Fruit fly (Drosophila melanogaster) whole organism, embryonic: ENCODE measurements around the gene mbc.

ENCODE experiments used
- CG10366 ChIP-seq: fragments of 200-800 bp; sonication (Bioruptor generic); IDR thresholded peaks from 2 replicates; pipeline ENCODE4 v1.3.6; 2022; ENCODE audit warnings: missing biosample characterization, missing genetic modification characterization
- CG12071 ChIP-seq: fragments of 200-800 bp; sonication (Bioruptor generic); optimal IDR thresholded peaks from 3 replicates; lab custom pipeline; 2018; ENCODE audit warnings: missing biosample characterization, mild to moderate bottlenecking, missing genetic modification characterization
- CG14441 ChIP-seq: fragments of 200-800 bp; sonication (Bioruptor generic); IDR thresholded peaks from 2 replicates; pipeline ENCODE4 v1.3.6; 2022; ENCODE audit warnings: missing biosample characterization, missing genetic modification characterization
- CG14965 ChIP-seq: fragments of 200-800 bp; sonication (Bioruptor generic); optimal IDR thresholded peaks from 2 replicates; lab custom pipeline; 2016; ENCODE audit warnings: missing biosample characterization, missing genetic modification characterization, borderline replicate concordance
- CG15514 ChIP-seq: fragments of 200-800 bp; sonication (Bioruptor generic); optimal IDR thresholded peaks from 3 replicates; lab custom pipeline; 2017; ENCODE audit warnings: missing biosample characterization, missing genetic modification characterization, mild to moderate bottlenecking, moderate library complexity, missing genetic modification reagents
- CG16779 ChIP-seq: fragments of 200-800 bp; sonication (Bioruptor generic); IDR thresholded peaks from 2 replicates; pipeline ENCODE4 v1.3.6; 2022; ENCODE audit warnings: missing biosample characterization, missing genetic modification characterization
- CG17912 ChIP-seq: fragments of 200-800 bp; sonication (Bioruptor generic); optimal IDR thresholded peaks from 2 replicates; lab custom pipeline; 2018; ENCODE audit warnings: missing biosample characterization, mild to moderate bottlenecking, missing genetic modification characterization
- CG2678 ChIP-seq: fragments of 200-800 bp; sonication (Bioruptor generic); optimal IDR thresholded peaks from 3 replicates; lab custom pipeline; 2019; ENCODE audit warnings: missing biosample characterization, mild to moderate bottlenecking, missing genetic modification characterization, moderate library complexity
- CG2875 ChIP-seq: fragments of 200-800 bp; sonication (Bioruptor generic); optimal IDR thresholded peaks from 2 replicates; lab custom pipeline; 2017; ENCODE audit warnings: missing biosample characterization, mild to moderate bottlenecking, missing genetic modification characterization, missing genetic modification reagents
- CG31224 ChIP-seq: fragments of 200-800 bp; sonication (Bioruptor generic); IDR thresholded peaks from 2 replicates; pipeline ENCODE4 v1.3.6; 2022; ENCODE audit warnings: missing biosample characterization, missing genetic modification characterization
- CG3838 ChIP-seq: fragments of 200-800 bp; sonication (Bioruptor generic); optimal IDR thresholded peaks from 3 replicates; lab custom pipeline; 2016; ENCODE audit warnings: missing biosample characterization, missing genetic modification characterization
- CG3995 ChIP-seq: fragments of 200-800 bp; sonication (Bioruptor generic); optimal IDR thresholded peaks from 3 replicates; lab custom pipeline; 2016; ENCODE audit warnings: missing biosample characterization, missing genetic modification characterization
- CG5245 ChIP-seq: fragments of 200-800 bp; sonication (Bioruptor generic); optimal IDR thresholded peaks from 3 replicates; lab custom pipeline; 2016; ENCODE audit warnings: missing biosample characterization, missing genetic modification characterization
- CG6254 ChIP-seq: fragments of 200-800 bp; sonication (Bioruptor generic); optimal IDR thresholded peaks from 3 replicates; lab custom pipeline; 2017; ENCODE audit warnings: mild to moderate bottlenecking, missing biosample characterization, missing genetic modification reagents, missing genetic modification characterization
- CG6854 ChIP-seq: fragments of 200-800 bp; sonication (Bioruptor generic); optimal IDR thresholded peaks from 3 replicates; lab custom pipeline; 2017; ENCODE audit warnings: missing biosample characterization, mild to moderate bottlenecking, missing genetic modification characterization
- CG7786 ChIP-seq: fragments of 200-800 bp; sonication (Bioruptor generic); optimal IDR thresholded peaks from 2 replicates; lab custom pipeline; 2016; ENCODE audit warnings: missing biosample characterization, missing genetic modification characterization
- CG8359 ChIP-seq: fragments of 200-800 bp; sonication (Bioruptor generic); optimal IDR thresholded peaks from 2 replicates; lab custom pipeline; 2017; ENCODE audit warnings: missing biosample characterization, mild to moderate bottlenecking, missing genetic modification characterization, borderline replicate concordance
- CG8944 ChIP-seq: fragments of 200-800 bp; sonication (Bioruptor generic); optimal IDR thresholded peaks from 3 replicates; lab custom pipeline; 2016; ENCODE audit warnings: missing biosample characterization, missing genetic modification characterization
- CG9876 ChIP-seq: fragments of 200-800 bp; sonication (Bioruptor generic); optimal IDR thresholded peaks from 2 replicates; lab custom pipeline; 2016; ENCODE audit warnings: missing biosample characterization, missing genetic modification characterization
- CHES-1-like ChIP-seq: fragments of 200-800 bp; sonication (Bioruptor generic); optimal IDR thresholded peaks from 2 replicates; lab custom pipeline; 2016; ENCODE audit warnings: missing biosample characterization, missing genetic modification characterization
- CoRest ChIP-seq: fragments of 200-800 bp; sonication (Bioruptor generic); optimal IDR thresholded peaks from 3 replicates; lab custom pipeline; 2018; ENCODE audit warnings: missing biosample characterization, mild to moderate bottlenecking, missing genetic modification characterization, moderate library complexity
- Dek ChIP-seq: fragments of 200-800 bp; sonication (Bioruptor generic); optimal IDR thresholded peaks from 3 replicates; lab custom pipeline; 2019; ENCODE audit warnings: missing biosample characterization, mild to moderate bottlenecking, missing genetic modification characterization, moderate library complexity
- Eip74EF ChIP-seq, 2 experiments: fragments of 200-800 bp in 1 of 2; fragments of >200 bp in 1 of 2; sonication (Bioruptor generic) in 1 of 2; optimal IDR thresholded peaks; 2 replicates each; lab custom pipeline; 2017 to 2019; ENCODE audit warnings: missing biosample characterization in 2 of 2, missing genetic modification characterization in 2 of 2, mild to moderate bottlenecking in 1 of 2, moderate library complexity in 1 of 2
- Gug ChIP-seq: fragments of 200-800 bp; sonication (Bioruptor generic); IDR thresholded peaks from 4 replicates; pipeline ENCODE4 v1.3.6; 2022; ENCODE audit warnings: missing biosample characterization, missing genetic modification characterization
- HLH4C ChIP-seq: fragments of 200-800 bp; sonication (Bioruptor generic); IDR thresholded peaks from 3 replicates; pipeline ENCODE4 v1.3.6; 2022; ENCODE audit warnings: missing biosample characterization, missing genetic modification characterization; ENCODE audit not compliant: partially characterized antibody
- Lpt ChIP-seq: fragments of >200 bp; optimal IDR thresholded peaks from 2 replicates; lab custom pipeline; 2018; ENCODE audit warnings: missing biosample characterization, missing genetic modification characterization
- Mes4 ChIP-seq: fragments of 200-800 bp; sonication (Bioruptor generic); optimal IDR thresholded peaks from 2 replicates; lab custom pipeline; 2016; ENCODE audit warnings: missing biosample characterization, missing genetic modification characterization
- Nf-YC ChIP-seq: fragments of 200-800 bp; optimal IDR thresholded peaks from 3 replicates; lab custom pipeline; 2019; ENCODE audit warnings: missing biosample characterization, mild to moderate bottlenecking, missing genetic modification characterization, moderate library complexity
- Oaz ChIP-seq: fragments of 200-800 bp; sonication (Bioruptor generic); IDR thresholded peaks from 2 replicates; pipeline ENCODE4 v1.3.6; 2022; ENCODE audit warnings: missing biosample characterization, missing genetic modification characterization
- Scr ChIP-seq: fragments of 200-800 bp; sonication (Bioruptor generic); IDR thresholded peaks from 2 replicates; pipeline ENCODE4 v1.3.6; 2022; ENCODE audit warnings: missing biosample characterization, missing genetic modification characterization; ENCODE audit not compliant: partially characterized antibody
- Sry-δ ChIP-seq: fragments of 200-800 bp; sonication (Bioruptor generic); optimal IDR thresholded peaks from 2 replicates; lab custom pipeline; 2016; ENCODE audit warnings: missing biosample characterization, missing genetic modification characterization
- Ssrp ChIP-seq: fragments of 200-800 bp; sonication (Bioruptor generic); optimal IDR thresholded peaks from 2 replicates; lab custom pipeline; 2018; ENCODE audit warnings: missing biosample characterization, mild to moderate bottlenecking, missing genetic modification characterization, moderate library complexity
- Vsx1 ChIP-seq: fragments of 200-800 bp; sonication (Bioruptor generic); optimal IDR thresholded peaks from 2 replicates; lab custom pipeline; 2017; ENCODE audit warnings: missing biosample characterization, mild to moderate bottlenecking, missing genetic modification characterization, missing genetic modification reagents
- ash1 ChIP-seq: fragments of 200-800 bp; sonication (Bioruptor generic); optimal IDR thresholded peaks from 2 replicates; lab custom pipeline; 2018; ENCODE audit warnings: missing biosample characterization, mild to moderate bottlenecking, missing genetic modification characterization
- ato ChIP-seq: fragments of 200-800 bp; sonication (Bioruptor generic); IDR thresholded peaks from 2 replicates; pipeline ENCODE4 v1.3.6; 2022; ENCODE audit warnings: missing biosample characterization, missing genetic modification characterization; ENCODE audit not compliant: partially characterized antibody
- br ChIP-seq: fragments of >200 bp; optimal IDR thresholded peaks from 2 replicates; lab custom pipeline; 2017
- cad ChIP-seq: fragments of >200 bp; optimal IDR thresholded peaks from 2 replicates; lab custom pipeline; 2017; ENCODE audit warnings: missing biosample characterization, missing genetic modification characterization
- ci ChIP-seq: fragments of 200-800 bp; sonication (Bioruptor generic); IDR thresholded peaks from 3 replicates; pipeline ENCODE4 v1.3.6; 2022; ENCODE audit warnings: missing biosample characterization, missing genetic modification characterization
- gem ChIP-seq: fragments of 200-800 bp; sonication (Bioruptor generic); optimal IDR thresholded peaks from 2 replicates; lab custom pipeline; 2019; ENCODE audit warnings: missing biosample characterization, mild to moderate bottlenecking, missing genetic modification characterization, moderate library complexity
- inv ChIP-seq: fragments of 200-800 bp; sonication (Bioruptor generic); IDR thresholded peaks from 2 replicates; pipeline ENCODE4 v1.3.6; 2022; ENCODE audit warnings: missing biosample characterization, missing genetic modification characterization; ENCODE audit not compliant: partially characterized antibody
- knrl ChIP-seq: fragments of 200-800 bp; sonication (Bioruptor generic); IDR thresholded peaks from 3 replicates; pipeline ENCODE4 v1.3.6; 2022; ENCODE audit warnings: missing biosample characterization, missing genetic modification characterization; ENCODE audit not compliant: partially characterized antibody
- lov ChIP-seq, 2 experiments: fragments of 200-800 bp in 1 of 2; fragments of >200 bp in 1 of 2; sonication (Bioruptor generic) in 1 of 2; IDR thresholded peaks in 1 of 2; optimal IDR thresholded peaks in 1 of 2; 2 replicates in 1 of 2; 3 replicates in 1 of 2; pipeline versions ENCODE4 v1.3.6 to Lab custom; 2017 to 2022; ENCODE audit warnings: missing biosample characterization in 1 of 2, missing genetic modification characterization in 1 of 2
- mam ChIP-seq: fragments of 200-800 bp; sonication (Bioruptor generic); optimal IDR thresholded peaks from 3 replicates; lab custom pipeline; 2016; ENCODE audit warnings: missing biosample characterization, missing genetic modification characterization
- nmo ChIP-seq: fragments of 200-800 bp; sonication (Bioruptor generic); optimal IDR thresholded peaks from 2 replicates; lab custom pipeline; 2018; ENCODE audit warnings: missing biosample characterization, mild to moderate bottlenecking, missing genetic modification characterization, moderate library complexity
- ro ChIP-seq: fragments of 200-800 bp; sonication (Bioruptor generic); IDR thresholded peaks from 2 replicates; pipeline ENCODE4 v1.3.6; 2022; ENCODE audit warnings: missing biosample characterization, missing genetic modification characterization
- slp2 ChIP-seq: fragments of 200-800 bp; sonication (Bioruptor generic); optimal IDR thresholded peaks from 2 replicates; lab custom pipeline; 2016; ENCODE audit warnings: missing biosample characterization, missing genetic modification characterization
- tll ChIP-seq, 2 experiments: fragments of 200-800 bp in 1 of 2; fragments of >200 bp in 1 of 2; sonication (Bioruptor generic) in 1 of 2; optimal IDR thresholded peaks; 2 replicates each; lab custom pipeline; 2017 to 2019; ENCODE audit warnings: missing biosample characterization in 2 of 2, missing genetic modification characterization in 2 of 2, mild to moderate bottlenecking in 1 of 2, moderate library complexity in 1 of 2
- trh ChIP-seq: fragments of 200-800 bp; sonication (Bioruptor generic); optimal IDR thresholded peaks from 2 replicates; lab custom pipeline; 2016; ENCODE audit warnings: missing biosample characterization, missing genetic modification characterization
- vvl ChIP-seq: fragments of 200-800 bp; sonication (Bioruptor generic); IDR thresholded peaks from 2 replicates; pipeline ENCODE4 v1.3.6; 2022; ENCODE audit warnings: missing biosample characterization, missing genetic modification characterization

The mbc gene

dm6 chr3R:23781466-23781935 lies at the start of gene mbc, which contains the start of gene Nup98-96 (continued):
- TF ChIP-seq Mes4 (GFP tag; lab: Kevin White, UChicago) (peak; percentile 90), CHES-1-like (peak; percentile 94), CG10366 (GFP tag; lab: Robert Waterston, UW) (peak; percentile 85), tll (GFP tag; optimal IDR thresholded peaks at IDR 0.05; lab: Kevin White, UChicago) (peak; percentile 57 to 98), CG6854 (GFP tag; lab: Kevin White, UChicago) (no peak), inv (GFP tag; lab: Robert Waterston, UW) (no peak), CG14965 (GFP tag; lab: Kevin White, UChicago) (peak; percentile 47), Oaz (GFP tag; lab: Robert Waterston, UW) (peak; percentile 67; the same call in 1 of the 2 replicates), CG16779 (GFP tag; lab: Robert Waterston, UW) (no peak), CG6254 (GFP tag; lab: Kevin White, UChicago) (peak; percentile 16), CG7786 (GFP tag; lab: Kevin White, UChicago) (peak; percentile 92), Dek (tag; lab: Kevin White, UChicago) (peak; percentile 82), ato (0 out of 2 replicates have a peak, but pooled peaks have one; percentile 65), CG8944 (peak; percentile 93), CG15514 (peak; percentile 84), Lpt (GFP tag; lab: Kevin White, UChicago) (no peak), gem (tag; lab: Kevin White, UChicago) (peak; percentile 92), CG3838 (GFP tag; lab: Kevin White, UChicago) (peak; percentile 69), ci (GFP tag; lab: Robert Waterston, UW) (peak; percentile 75), CoRest (tag; lab: Kevin White, UChicago) (peak; percentile 93), Scr (peak; percentile 42), Nf-YC (tag; lab: Kevin White, UChicago) (peak; percentile 75), cad (GFP tag; lab: Kevin White, UChicago) (no peak), nmo (GFP tag; lab: Kevin White, UChicago) (peak; percentile 93), trh (peak; percentile 80), CG8359 (peak; percentile 4), Sry-δ (GFP tag; lab: Kevin White, UChicago) (peak; percentile 78), slp2 (GFP tag; lab: Kevin White, UChicago) (peak; percentile 90), ash1 (GFP tag; lab: Kevin White, UChicago) (peak; percentile 8), HLH4C (GFP tag; lab: Robert Waterston, UW) (peak; percentile 54; the same call in 2 of the 3 replicates), CG12071 (peak; percentile 17), CG31224 (GFP tag; lab: Robert Waterston, UW) (peak; percentile 61), vvl (GFP tag; lab: Robert Waterston, UW) (peak; percentile 91), ro (no peak), Gug (GFP tag; lab: Robert Waterston, UW) (peak; percentile 93), CG14441 (GFP tag; lab: Robert Waterston, UW) (peak; percentile 92), CG17912 (no peak), Vsx1 (peak; percentile 98), Ssrp (tag; lab: Kevin White, UChicago) (peak; percentile 84), knrl (GFP tag; lab: Robert Waterston, UW) (peak; percentile 61; the same call in 2 of the 3 replicates), CG3995 (peak; percentile 83), CG5245 (peak; percentile 63), Eip74EF (GFP tag; optimal IDR thresholded peaks at IDR 0.05; lab: Kevin White, UChicago) (peak in 1 of 2 experiments; percentile 3), CG2875 (peak; percentile 38), CG2678 (peak; percentile 85), br (lab: Kevin White, UChicago) (no peak), mam (GFP tag; lab: Kevin White, UChicago) (peak; percentile 96), lov (optimal IDR thresholded peaks at IDR 0.05; lab: Kevin White, UChicago) (no peak), lov (GFP tag; IDR thresholded peaks at IDR 0.05; lab: Robert Waterston, UW) (0 out of 3 replicates have a peak, but pooled peaks have one; percentile 66), CG9876 (GFP tag; lab: Kevin White, UChicago) (peak; percentile 91)
